Worm (Caenorhabditis elegans) whole organism, L4/young adult: ENCODE measurements around the gene ZK354.8.

Source experiments
- dao-5 ChIP-seq: sonication (generic microtip); optimal IDR thresholded peaks from 2 replicates; lab custom pipeline; 2016; ENCODE audit warnings: missing genotype, missing genetic modification characterization, moderate library complexity, missing compliant biosample characterization
- him-1 ChIP-seq: sonication (generic microtip); optimal IDR thresholded peaks from 2 replicates; lab custom pipeline; 2016; ENCODE audit warnings: missing genotype, missing genetic modification reagents, missing genetic modification characterization, missing compliant biosample characterization

DNA sequence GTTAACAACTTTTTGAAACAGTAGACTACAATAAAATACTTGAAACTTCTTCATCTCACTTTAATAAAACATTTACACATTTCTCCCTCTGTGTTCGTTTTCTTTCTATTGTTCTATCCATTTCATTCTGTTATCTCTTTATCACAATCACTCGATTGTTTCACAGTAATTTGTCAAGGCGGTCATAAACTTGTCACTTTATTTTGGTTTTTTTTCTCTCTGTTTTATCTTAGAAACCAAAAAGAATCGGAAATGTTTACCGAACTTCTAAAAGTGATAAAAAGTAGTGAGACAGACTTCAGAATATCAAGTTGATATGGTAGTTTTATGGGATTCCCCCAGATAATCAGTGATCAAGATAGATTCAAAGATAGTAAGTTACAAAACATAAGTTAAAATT is 33.3 kb upstream of the ZK354.8 start, which contains the start of gene Y4C6B.2:
- TF ChIP-seq dao-5 (tag; lab: Kevin White, UChicago): no peak
- TF ChIP-seq him-1 (tag; lab: Kevin White, UChicago): no peak
